Worm (Caenorhabditis elegans) whole organism, late embryonic: ENCODE results near the gene C01G6.3.

Experiments
- C08G9.2 ChIP-seq: sonication (generic microtip); optimal IDR thresholded peaks from 2 replicates; lab custom pipeline; 2016; ENCODE audit warnings: mild to moderate bottlenecking, missing genetic modification characterization, moderate library complexity, missing compliant biosample characterization
- F13H6.1 ChIP-seq: sonication (generic microtip); optimal IDR thresholded peaks from 2 replicates; lab custom pipeline; 2016; ENCODE audit warnings: missing genetic modification characterization, missing compliant biosample characterization
- T23F11.4 ChIP-seq: fragments of 200-800 bp; sonication (Bioruptor generic); optimal IDR thresholded peaks from 2 replicates; lab custom pipeline; 2018; ENCODE audit warnings: mild to moderate bottlenecking, missing genetic modification characterization, missing compliant biosample characterization
- ahr-1 ChIP-seq: sonication (generic microtip); optimal IDR thresholded peaks from 2 replicates; lab custom pipeline; 2016; ENCODE audit warnings: missing genetic modification characterization, missing compliant biosample characterization
- ama-1 ChIP-seq: fragments of 150-350 bp; optimal IDR thresholded peaks from 2 replicates; lab custom pipeline; 2014
- ceh-14 ChIP-seq: sonication (generic microtip); optimal IDR thresholded peaks from 2 replicates; lab custom pipeline; 2016; ENCODE audit warnings: missing genotype, missing genetic modification characterization, missing compliant biosample characterization
- ceh-18 ChIP-seq: sonication (generic microtip); optimal IDR thresholded peaks from 2 replicates; lab custom pipeline; 2016; ENCODE audit warnings: missing genetic modification characterization, missing compliant biosample characterization
- ceh-19 ChIP-seq: fragments of 200-800 bp; sonication (Bioruptor generic); optimal IDR thresholded peaks from 2 replicates; lab custom pipeline; 2018; ENCODE audit warnings: mild to moderate bottlenecking, missing genetic modification characterization, missing compliant biosample characterization
- ceh-31 ChIP-seq: sonication (generic microtip); optimal IDR thresholded peaks from 2 replicates; lab custom pipeline; 2016; ENCODE audit warnings: missing genetic modification characterization, missing compliant biosample characterization
- ceh-48 ChIP-seq: sonication (generic microtip); optimal IDR thresholded peaks from 2 replicates; lab custom pipeline; 2016; ENCODE audit warnings: missing genetic modification characterization, inconsistent platforms, missing compliant biosample characterization
- ceh-6 ChIP-seq: fragments of 200-800 bp; sonication (Bioruptor generic); optimal IDR thresholded peaks from 2 replicates; lab custom pipeline; 2018; ENCODE audit warnings: mild to moderate bottlenecking, missing genetic modification characterization, missing compliant biosample characterization
- che-1 ChIP-seq: sonication (generic microtip); optimal IDR thresholded peaks from 2 replicates; lab custom pipeline; 2016; ENCODE audit warnings: mild to moderate bottlenecking, missing genetic modification characterization, missing compliant biosample characterization
- dve-1 ChIP-seq: sonication (generic microtip); optimal IDR thresholded peaks from 2 replicates; lab custom pipeline; 2017; ENCODE audit warnings: antibody characterized with exemption, mild to moderate bottlenecking, missing genetic modification characterization, missing compliant biosample characterization
- elt-4 ChIP-seq: sonication (generic microtip); optimal IDR thresholded peaks from 2 replicates; lab custom pipeline; 2016; ENCODE audit warnings: missing genetic modification characterization, missing compliant biosample characterization
- eyg-1 ChIP-seq: sonication (generic microtip); optimal IDR thresholded peaks from 2 replicates; lab custom pipeline; 2016; ENCODE audit warnings: missing genotype, missing genetic modification characterization, missing compliant biosample characterization
- gmeb-2 ChIP-seq: sonication (generic microtip); optimal IDR thresholded peaks from 2 replicates; lab custom pipeline; 2016; ENCODE audit warnings: missing genetic modification characterization, inconsistent platforms, missing compliant biosample characterization
- hlh-15 ChIP-seq: sonication (generic microtip); optimal IDR thresholded peaks from 2 replicates; lab custom pipeline; 2016; ENCODE audit warnings: missing genetic modification characterization, missing compliant biosample characterization
- hlh-30 ChIP-seq: sonication (generic microtip); optimal IDR thresholded peaks from 2 replicates; lab custom pipeline; 2017; ENCODE audit warnings: antibody characterized with exemption, missing genetic modification characterization, missing compliant biosample characterization; ENCODE audit not compliant: insufficient read depth
- hlh-6 ChIP-seq: sonication (generic microtip); optimal IDR thresholded peaks from 2 replicates; lab custom pipeline; 2016; ENCODE audit warnings: missing genotype, missing genetic modification characterization, missing compliant biosample characterization
- lim-6 ChIP-seq: sonication (generic microtip); optimal IDR thresholded peaks from 2 replicates; lab custom pipeline; 2016; ENCODE audit warnings: missing genetic modification characterization, missing compliant biosample characterization
- lin-11 ChIP-seq: fragments of 200-800 bp; sonication (Bioruptor generic); optimal IDR thresholded peaks from 2 replicates; lab custom pipeline; 2018; ENCODE audit warnings: mild to moderate bottlenecking, missing genetic modification characterization, missing compliant biosample characterization
- madf-2 ChIP-seq: sonication (generic microtip); optimal IDR thresholded peaks from 2 replicates; lab custom pipeline; 2017; ENCODE audit warnings: missing genetic modification characterization, missing compliant biosample characterization
- nfya-1 ChIP-seq: sonication (generic microtip); optimal IDR thresholded peaks from 2 replicates; lab custom pipeline; 2017; ENCODE audit warnings: missing genetic modification characterization, mild to moderate bottlenecking, missing compliant biosample characterization, antibody characterized with exemption, moderate library complexity
- nhr-11 ChIP-seq: fragments of 150-350 bp; optimal IDR thresholded peaks from 2 replicates; lab custom pipeline; 2014; ENCODE audit warnings: missing biosample characterization, missing genetic modification characterization
- nhr-232 ChIP-seq: sonication (generic microtip); optimal IDR thresholded peaks from 2 replicates; lab custom pipeline; 2016; ENCODE audit warnings: missing genetic modification characterization, missing compliant biosample characterization
- npax-4 ChIP-seq: sonication (generic microtip); optimal IDR thresholded peaks from 2 replicates; lab custom pipeline; 2016; ENCODE audit warnings: missing genetic modification characterization, missing compliant biosample characterization
- odd-2 ChIP-seq: sonication (generic microtip); optimal IDR thresholded peaks from 2 replicates; lab custom pipeline; 2017; ENCODE audit warnings: antibody characterized with exemption, mild to moderate bottlenecking, missing genetic modification characterization, missing compliant biosample characterization
- pag-3 ChIP-seq: sonication (generic microtip); optimal IDR thresholded peaks from 2 replicates; lab custom pipeline; 2016; ENCODE audit warnings: missing compliant biosample characterization, missing genetic modification characterization, borderline replicate concordance
- pha-2 ChIP-seq: sonication (generic microtip); optimal IDR thresholded peaks from 2 replicates; lab custom pipeline; 2017; ENCODE audit warnings: mild to moderate bottlenecking, missing genetic modification characterization, missing compliant biosample characterization
- pha-4 ChIP-seq: fragments of 150-350 bp; optimal IDR thresholded peaks from 2 replicates; lab custom pipeline; 2018; ENCODE audit warnings: missing biosample characterization, missing genetic modification reagents, missing genetic modification characterization
- pros-1 ChIP-seq: fragments of 150-350 bp; optimal IDR thresholded peaks from 2 replicates; lab custom pipeline; 2014; ENCODE audit warnings: missing biosample characterization, missing genetic modification reagents, missing genetic modification characterization
- ref-2 ChIP-seq: sonication (generic microtip); optimal IDR thresholded peaks from 2 replicates; lab custom pipeline; 2016; ENCODE audit warnings: missing genetic modification characterization, missing compliant biosample characterization
- rnt-1 ChIP-seq: sonication (generic microtip); optimal IDR thresholded peaks from 2 replicates; lab custom pipeline; 2016; ENCODE audit warnings: missing genetic modification characterization, missing compliant biosample characterization
- sox-4 ChIP-seq: sonication (generic microtip); optimal IDR thresholded peaks from 2 replicates; lab custom pipeline; 2017; ENCODE audit warnings: mild to moderate bottlenecking, missing genetic modification characterization, inconsistent platforms, missing compliant biosample characterization
- tbx-2 ChIP-seq: sonication (generic microtip); optimal IDR thresholded peaks from 2 replicates; lab custom pipeline; 2016; ENCODE audit warnings: missing genetic modification characterization, missing compliant biosample characterization
- ttx-3 ChIP-seq: sonication (generic microtip); optimal IDR thresholded peaks from 2 replicates; lab custom pipeline; 2016; ENCODE audit warnings: missing genetic modification reagents, missing genetic modification characterization, missing compliant biosample characterization
- unc-3 ChIP-seq, 2 experiments: fragments of 200-800 bp in 1 of 2; sonication (Bioruptor generic) in 1 of 2; sonication (generic microtip) in 1 of 2; conservative IDR thresholded peaks in 1 of 2; optimal IDR thresholded peaks in 1 of 2; 2 replicates each; pipeline versions ENCODE4 v1.3.6 to Lab custom; 2016 to 2022; ENCODE audit warnings: missing compliant biosample characterization in 2 of 2, missing genetic modification characterization in 2 of 2, missing genetic modification reagents in 1 of 2
- unc-42 ChIP-seq: sonication (generic microtip); optimal IDR thresholded peaks from 2 replicates; lab custom pipeline; 2016; ENCODE audit warnings: missing genotype, missing genetic modification characterization, missing compliant biosample characterization
- unc-55 ChIP-seq: sonication (generic microtip); optimal IDR thresholded peaks from 2 replicates; lab custom pipeline; 2017; ENCODE audit warnings: missing biosample characterization, missing genetic modification reagents, missing genetic modification characterization
- zip-5 ChIP-seq: sonication (generic microtip); optimal IDR thresholded peaks from 2 replicates; lab custom pipeline; 2016; ENCODE audit warnings: missing genetic modification characterization, missing compliant biosample characterization

The C01G6.3 gene

DNA sequence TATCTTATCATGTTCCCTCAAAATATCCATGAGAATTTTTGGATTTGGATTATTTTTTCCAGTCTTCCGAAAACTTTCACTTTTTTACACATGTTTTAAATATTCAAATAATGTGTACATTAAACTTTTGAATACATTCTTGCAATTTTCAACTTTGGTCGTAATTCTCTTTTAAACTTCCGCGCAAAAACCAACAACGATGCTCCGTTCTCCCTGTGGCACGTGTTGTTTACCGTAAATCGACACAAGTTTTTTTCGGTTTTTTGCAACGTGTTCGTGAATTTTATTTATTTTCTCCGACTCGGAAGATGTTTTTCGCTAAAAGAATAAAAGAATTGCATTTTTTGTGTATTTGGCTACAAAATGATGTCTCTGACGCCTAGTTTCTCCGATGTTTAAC is 26.9 kb upstream of the C01G6.3 start:
- TF ChIP-seq elt-4 (tag; lab: Kevin White, UChicago) (no peak), pag-3 (no peak), ref-2 (tag; lab: Kevin White, UChicago) (no peak), ceh-18 (tag; lab: Kevin White, UChicago) (no peak)

DNA sequence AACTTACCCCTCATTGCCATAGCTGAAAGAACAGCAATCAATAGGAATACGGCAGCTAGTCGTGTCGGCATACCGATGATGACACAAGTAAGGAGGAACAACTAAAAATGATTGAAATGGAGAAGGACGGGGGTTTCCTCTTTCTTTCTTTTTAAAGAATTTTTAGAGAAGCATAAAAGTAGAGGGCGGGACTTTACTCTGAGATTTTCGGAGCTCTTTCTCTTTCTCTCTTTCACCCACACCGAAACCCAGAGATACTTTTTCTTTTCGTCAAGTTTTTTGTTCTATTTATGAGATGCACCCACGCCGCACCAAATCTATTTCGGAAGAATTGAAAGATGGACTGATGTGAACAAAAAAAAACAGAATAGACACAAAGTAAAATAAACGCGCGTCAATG is 23.0 kb upstream of the C01G6.3 start, which contains the start of gene T26C5.5:
TSS of gene T26C5.5 (minus strand) at position 101 of the 400 bp plus-strand sequence.
- TF ChIP-seq nfya-1 (tag; lab: Kevin White, UChicago) = no peak
- no peak for TF ChIP-seq ama-1 (lab: Kevin White, UChicago)
- TF ChIP-seq rnt-1 (tag; lab: Kevin White, UChicago) = no peak
- TF ChIP-seq gmeb-2 (tag; lab: Kevin White, UChicago) = no peak
- no peak for TF ChIP-seq hlh-6
- no peak for TF ChIP-seq pag-3
- no peak for TF ChIP-seq lin-11 (tag; lab: Kevin White, UChicago)
- no peak for TF ChIP-seq pha-2
- no peak for TF ChIP-seq zip-5 (tag; lab: Kevin White, UChicago)
- no peak for TF ChIP-seq eyg-1 (tag; lab: Kevin White, UChicago)
- TF ChIP-seq hlh-15 (tag; lab: Kevin White, UChicago) = no peak
- TF ChIP-seq pros-1 (tag; lab: Kevin White, UChicago) = no peak
- no peak for TF ChIP-seq F13H6.1
- no peak for TF ChIP-seq unc-3 (GFP tag; conservative IDR thresholded peaks at IDR 0.05; lab: Robert Waterston, UW)
- TF ChIP-seq unc-3 (tag; optimal IDR thresholded peaks at IDR 0.05; lab: Kevin White, UChicago) = no peak
- no peak for TF ChIP-seq ceh-14
- TF ChIP-seq hlh-30 (tag; lab: Kevin White, UChicago) = no peak
- no peak for TF ChIP-seq ahr-1 (tag; lab: Kevin White, UChicago)
- TF ChIP-seq C08G9.2 (tag; lab: Kevin White, UChicago) = no peak
- no peak for TF ChIP-seq ttx-3 (tag; lab: Kevin White, UChicago)

DNA sequence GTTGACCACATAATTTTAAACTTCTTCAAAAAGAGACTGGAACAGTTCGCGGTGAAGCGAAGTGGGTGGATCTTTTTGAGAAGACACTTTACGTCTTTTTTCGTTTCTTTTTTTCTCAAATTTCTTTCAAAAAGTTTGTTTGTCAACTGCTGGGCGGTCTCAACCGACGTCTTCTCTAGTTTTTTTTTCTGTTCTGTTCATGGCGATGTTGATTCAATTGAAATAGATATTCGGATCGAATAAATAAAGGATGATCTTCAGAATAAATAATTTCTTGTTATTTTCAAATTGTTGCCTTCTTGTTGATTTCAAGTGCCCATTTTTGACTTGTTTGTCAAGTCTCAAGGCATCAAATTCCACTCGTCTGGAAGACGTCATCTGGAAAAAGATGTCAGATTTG is 19.3 kb upstream of the C01G6.3 start, which contains the start of gene T26C5.4:
TSS of gene T26C5.4 (minus strand) at position 101 of the 400 bp plus-strand sequence.
- TF ChIP-seq nhr-11 (tag; lab: Kevin White, UChicago) (no peak), ceh-6 (GFP tag; lab: Kevin White, UChicago) (no peak), dve-1 (tag; lab: Kevin White, UChicago) (no peak), madf-2 (tag; lab: Kevin White, UChicago) (no peak), unc-55 (GFP tag; lab: Kevin White, UChicago) (no peak), odd-2 (tag; lab: Kevin White, UChicago) (no peak), nhr-232 (no peak), che-1 (no peak), pros-1 (tag; lab: Kevin White, UChicago) (no peak), ceh-48 (tag; lab: Kevin White, UChicago) (no peak), ceh-19 (GFP tag; lab: Kevin White, UChicago) (no peak), ceh-31 (tag; lab: Kevin White, UChicago) (no peak), ref-2 (tag; lab: Kevin White, UChicago) (no peak), eyg-1 (tag; lab: Kevin White, UChicago) (no peak), npax-4 (no peak), lin-11 (tag; lab: Kevin White, UChicago) (no peak)

DNA sequence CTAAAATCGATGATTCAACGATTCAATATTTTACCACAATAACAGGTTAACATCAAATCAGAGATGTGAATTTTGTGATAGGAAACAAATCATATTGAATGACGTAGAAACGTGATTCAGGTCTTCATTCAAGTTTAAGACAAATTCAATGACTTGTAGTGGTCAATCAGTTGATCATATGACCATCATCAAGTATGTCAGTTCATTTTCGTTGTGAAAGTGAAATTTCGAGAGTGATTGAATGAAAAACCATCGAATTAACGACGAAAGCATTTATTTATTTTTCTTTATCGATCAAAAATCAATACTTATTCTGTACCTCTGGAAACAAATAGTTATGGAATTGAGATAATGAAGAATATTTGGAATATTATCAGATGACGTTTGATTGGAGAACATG is 18.2 kb upstream of the C01G6.3 start:
- no peak for TF ChIP-seq nhr-232
- TF ChIP-seq nhr-11 (tag; lab: Kevin White, UChicago) = no peak
- TF ChIP-seq eyg-1 (tag; lab: Kevin White, UChicago) = no peak
- no peak for TF ChIP-seq tbx-2 (tag; lab: Kevin White, UChicago)
- no peak for TF ChIP-seq dve-1 (tag; lab: Kevin White, UChicago)
- no peak for TF ChIP-seq unc-42 (tag; lab: Kevin White, UChicago)
- no peak for TF ChIP-seq ceh-14
- TF ChIP-seq T23F11.4 = no peak
- TF ChIP-seq ceh-48 (tag; lab: Kevin White, UChicago) = no peak
- no peak for TF ChIP-seq unc-55 (GFP tag; lab: Kevin White, UChicago)
- TF ChIP-seq lin-11 (tag; lab: Kevin White, UChicago) = no peak
- no peak for TF ChIP-seq sox-4
- no peak for TF ChIP-seq nfya-1 (tag; lab: Kevin White, UChicago)
- TF ChIP-seq hlh-15 (tag; lab: Kevin White, UChicago) = no peak
- TF ChIP-seq pha-4 (tag; lab: Kevin White, UChicago) = no peak
- TF ChIP-seq lim-6 (tag; lab: Kevin White, UChicago) = no peak
- no peak for TF ChIP-seq ceh-19 (GFP tag; lab: Kevin White, UChicago)
- TF ChIP-seq, all 69 proteins: peak for 0
